Worm (Caenorhabditis elegans) whole organism, L4 larva: ENCODE results near the gene srx-119.

Experiments
- D1046.2 ChIP-seq: fragments of 200-800 bp; sonication (Bioruptor generic); IDR thresholded peaks from 2 replicates; pipeline ENCODE4 v1.3.6; 2022; ENCODE audit warnings: missing genetic modification characterization, missing compliant biosample characterization
- T26A8.4 ChIP-seq: fragments of 200-800 bp; sonication (Bioruptor generic); IDR thresholded peaks from 2 replicates; pipeline ENCODE4 v1.3.6; 2022; ENCODE audit warnings: missing genetic modification characterization, missing compliant biosample characterization
- Y105C5A.15 ChIP-seq: fragments of 200-800 bp; sonication (Bioruptor generic); IDR thresholded peaks from 2 replicates; pipeline ENCODE4 v1.3.6; 2022; ENCODE audit warnings: missing genetic modification characterization, missing compliant biosample characterization
- Y75B8A.6 ChIP-seq: fragments of 200-800 bp; sonication (Bioruptor generic); IDR thresholded peaks from 2 replicates; pipeline ENCODE4 v1.3.6; 2022; ENCODE audit warnings: missing genetic modification reagents, missing genetic modification characterization, missing compliant biosample characterization
- ZK546.5 ChIP-seq, 2 experiments: sonication (generic microtip); optimal IDR thresholded peaks; 2 replicates each; lab custom pipeline; 2017; ENCODE audit warnings: missing biosample characterization in 2 of 2, missing genetic modification characterization in 2 of 2
- ama-1 ChIP-seq: fragments of 150-350 bp; optimal IDR thresholded peaks from 2 replicates; lab custom pipeline; 2014; ENCODE audit warnings: inconsistent platforms, mixed read lengths
- arid-1 ChIP-seq: fragments of 200-800 bp; sonication (Bioruptor generic); conservative IDR thresholded peaks from 2 replicates; pipeline ENCODE4 v1.3.6; 2022; ENCODE audit warnings: missing genetic modification reagents, missing genetic modification characterization, missing compliant biosample characterization
- attf-4 ChIP-seq: sonication (generic microtip); optimal IDR thresholded peaks from 3 replicates; lab custom pipeline; 2017; ENCODE audit warnings: missing biosample characterization, missing genetic modification characterization
- ceh-28 ChIP-seq: fragments of 150-350 bp; optimal IDR thresholded peaks from 2 replicates; lab custom pipeline; 2014; ENCODE audit warnings: missing biosample characterization, missing genetic modification reagents, missing genetic modification characterization
- ceh-44 ChIP-seq: fragments of 200-800 bp; sonication (Bioruptor generic); IDR thresholded peaks from 2 replicates; pipeline ENCODE4 v1.3.6; 2022; ENCODE audit warnings: missing genetic modification reagents, missing genetic modification characterization, missing compliant biosample characterization
- ceh-62 ChIP-seq: sonication (generic microtip); optimal IDR thresholded peaks from 2 replicates; lab custom pipeline; 2017; ENCODE audit warnings: missing biosample characterization, missing genetic modification characterization
- ces-1 ChIP-seq: fragments of 150-350 bp; sonication (generic microtip); optimal IDR thresholded peaks from 4 replicates; lab custom pipeline; 2014; ENCODE audit warnings: missing biosample characterization, missing genetic modification reagents, missing genetic modification characterization
- daf-12 ChIP-seq: fragments of 150-350 bp; optimal IDR thresholded peaks from 2 replicates; lab custom pipeline; 2014; ENCODE audit warnings: missing biosample characterization, missing genetic modification reagents, missing genetic modification characterization
- daf-19 ChIP-seq: fragments of 200-800 bp; sonication (Bioruptor generic); conservative IDR thresholded peaks from 2 replicates; pipeline ENCODE4 v1.3.6; 2022; ENCODE audit warnings: missing genetic modification characterization, missing compliant biosample characterization
- dmd-9 ChIP-seq: fragments of 200-800 bp; sonication (Bioruptor generic); IDR thresholded peaks from 2 replicates; pipeline ENCODE4 v1.3.6; 2022; ENCODE audit warnings: missing genetic modification reagents, missing genetic modification characterization, missing compliant biosample characterization
- fos-1 ChIP-seq: fragments of 150-350 bp; optimal IDR thresholded peaks from 2 replicates; lab custom pipeline; 2014; ENCODE audit warnings: missing biosample characterization, missing genetic modification characterization
- gei-8 ChIP-seq: fragments of 200-800 bp; sonication (Bioruptor generic); optimal IDR thresholded peaks from 2 replicates; lab custom pipeline; 2018; ENCODE audit warnings: mild to moderate bottlenecking, missing genetic modification characterization, missing compliant biosample characterization
- hlh-11 ChIP-seq: fragments of 200-800 bp; sonication (Bioruptor generic); optimal IDR thresholded peaks from 2 replicates; lab custom pipeline; 2018; ENCODE audit warnings: mild to moderate bottlenecking, missing genetic modification characterization, missing compliant biosample characterization
- hlh-30 ChIP-seq: sonication (generic microtip); optimal IDR thresholded peaks from 2 replicates; lab custom pipeline; 2017; ENCODE audit warnings: antibody characterized with exemption, mild to moderate bottlenecking, missing genetic modification characterization, missing compliant biosample characterization; ENCODE audit not compliant: insufficient read depth
- hmg-1.1 ChIP-seq: fragments of 200-800 bp; sonication (Bioruptor generic); IDR thresholded peaks from 2 replicates; pipeline ENCODE4 v1.3.6; 2022; ENCODE audit warnings: missing genetic modification reagents, missing genetic modification characterization, missing compliant biosample characterization
- jun-1 ChIP-seq: fragments of 150-350 bp; optimal IDR thresholded peaks from 2 replicates; lab custom pipeline; 2014; ENCODE audit warnings: missing biosample characterization, missing genetic modification reagents, missing genetic modification characterization
- lin-13 ChIP-seq: fragments of 150-350 bp; optimal IDR thresholded peaks from 2 replicates; lab custom pipeline; 2014; ENCODE audit warnings: missing biosample characterization, missing genetic modification reagents, missing genetic modification characterization
- lsy-2 ChIP-seq, 2 experiments: fragments of 150-350 bp in 1 of 2; sonication (generic microtip) in 1 of 2; optimal IDR thresholded peaks; 2 replicates each; lab custom pipeline; 2014 to 2017; ENCODE audit warnings: missing biosample characterization in 2 of 2, missing genetic modification characterization in 2 of 2
- madf-5 ChIP-seq, 2 experiments: fragments of 200-800 bp; sonication (Bioruptor generic); IDR thresholded peaks; 2 replicates each; pipeline ENCODE4 v1.3.6; 2022; ENCODE audit warnings: missing compliant biosample characterization in 2 of 2, missing genetic modification characterization in 2 of 2
- mdt-29 ChIP-seq: fragments of 200-800 bp; sonication (Bioruptor generic); IDR thresholded peaks from 2 replicates; pipeline ENCODE4 v1.3.6; 2022; ENCODE audit warnings: missing genetic modification reagents, missing genetic modification characterization, missing compliant biosample characterization
- nhr-11 ChIP-seq: fragments of 150-350 bp; optimal IDR thresholded peaks from 2 replicates; lab custom pipeline; 2014; ENCODE audit warnings: missing biosample characterization, missing genetic modification characterization
- nhr-25 ChIP-seq: sonication (generic microtip); optimal IDR thresholded peaks from 2 replicates; lab custom pipeline; 2017; ENCODE audit warnings: missing genetic modification characterization, mild to moderate bottlenecking, missing compliant biosample characterization, antibody characterized with exemption, moderate library complexity, borderline replicate concordance; ENCODE audit not compliant: insufficient read depth
- nhr-28 ChIP-seq: fragments of 150-350 bp; optimal IDR thresholded peaks from 2 replicates; lab custom pipeline; 2014; ENCODE audit warnings: missing biosample characterization, missing genetic modification characterization
- nhr-41 ChIP-seq: fragments of 200-800 bp; sonication (Bioruptor generic); IDR thresholded peaks from 2 replicates; pipeline ENCODE4 v1.3.6; 2022; ENCODE audit warnings: missing genetic modification reagents, missing genetic modification characterization, missing compliant biosample characterization
- nhr-42 ChIP-seq: fragments of 200-800 bp; sonication (Bioruptor generic); IDR thresholded peaks from 2 replicates; pipeline ENCODE4 v1.3.6; 2022; ENCODE audit warnings: missing genetic modification characterization, missing compliant biosample characterization
- nhr-48 ChIP-seq: sonication (generic microtip); optimal IDR thresholded peaks from 2 replicates; lab custom pipeline; 2016; ENCODE audit warnings: mild to moderate bottlenecking, missing genetic modification characterization, missing compliant biosample characterization
- nhr-6 ChIP-seq: fragments of 150-350 bp; optimal IDR thresholded peaks from 2 replicates; lab custom pipeline; 2014; ENCODE audit warnings: missing biosample characterization, missing genetic modification characterization
- nhr-77 ChIP-seq: fragments of 150-350 bp; optimal IDR thresholded peaks from 2 replicates; lab custom pipeline; 2014; ENCODE audit warnings: missing biosample characterization, missing genetic modification characterization
- pha-4 ChIP-seq, 2 experiments: fragments of 150-350 bp in 1 of 2; fragments of 200-800 bp in 1 of 2; sonication (Bioruptor generic) in 1 of 2; IDR thresholded peaks in 1 of 2; optimal IDR thresholded peaks in 1 of 2; 2 replicates each; pipeline versions ENCODE4 v1.3.6 to Lab custom; 2014 to 2022; ENCODE audit warnings: missing genetic modification characterization in 2 of 2, missing genetic modification reagents in 2 of 2, missing biosample characterization in 1 of 2, missing compliant biosample characterization in 1 of 2
- php-3 ChIP-seq: fragments of 200-800 bp; sonication (Bioruptor generic); IDR thresholded peaks from 2 replicates; pipeline ENCODE4 v1.3.6; 2022; ENCODE audit warnings: missing genetic modification reagents, missing genetic modification characterization, missing compliant biosample characterization
- pqm-1 ChIP-seq: sonication (generic microtip); optimal IDR thresholded peaks from 2 replicates; lab custom pipeline; 2017; ENCODE audit warnings: missing biosample characterization, missing genetic modification characterization
- saeg-2 ChIP-seq: fragments of 200-800 bp; sonication (Bioruptor generic); IDR thresholded peaks from 2 replicates; pipeline ENCODE4 v1.3.6; 2022; ENCODE audit warnings: missing genetic modification reagents, missing genetic modification characterization, missing compliant biosample characterization
- sdz-12 ChIP-seq: fragments of 200-800 bp; sonication (Bioruptor generic); optimal IDR thresholded peaks from 2 replicates; lab custom pipeline; 2018; ENCODE audit warnings: mild to moderate bottlenecking, missing genetic modification characterization, missing compliant biosample characterization
- set-16 ChIP-seq: fragments of 200-800 bp; sonication (Bioruptor generic); IDR thresholded peaks from 2 replicates; pipeline ENCODE4 v1.3.6; 2022; ENCODE audit warnings: missing genetic modification reagents, missing genetic modification characterization, missing compliant biosample characterization
- skn-1 ChIP-seq: fragments of 150-350 bp; optimal IDR thresholded peaks from 2 replicates; lab custom pipeline; 2014; ENCODE audit warnings: missing biosample characterization, missing genetic modification characterization
- snpc-1.2 ChIP-seq: fragments of 200-800 bp; sonication (Bioruptor generic); IDR thresholded peaks from 2 replicates; pipeline ENCODE4 v1.3.6; 2022; ENCODE audit warnings: missing genetic modification reagents, missing genetic modification characterization, missing compliant biosample characterization
- spr-1 ChIP-seq: sonication (generic microtip); optimal IDR thresholded peaks from 2 replicates; lab custom pipeline; 2016; ENCODE audit warnings: mild to moderate bottlenecking, missing genetic modification characterization, missing compliant biosample characterization
- zfp-3 ChIP-seq: fragments of 200-800 bp; sonication (Bioruptor generic); conservative IDR thresholded peaks from 2 replicates; pipeline ENCODE4 v1.3.6; 2022; ENCODE audit warnings: missing genetic modification reagents, missing genetic modification characterization, missing compliant biosample characterization
- zip-11 ChIP-seq: fragments of 200-800 bp; sonication (Bioruptor generic); IDR thresholded peaks from 2 replicates; pipeline ENCODE4 v1.3.6; 2022; ENCODE audit warnings: missing genetic modification characterization, missing compliant biosample characterization
- ztf-11 ChIP-seq: fragments of 150-350 bp; optimal IDR thresholded peaks from 2 replicates; lab custom pipeline; 2014; ENCODE audit warnings: missing biosample characterization, missing genetic modification characterization

Gene srx-119

ce11 chrII:12491936-12492335 is 36.1 kb upstream of the srx-119 start, which contains the start of gene srz-6:
srz-6 (plus strand) TSS chrII:12492236.
- no peak for TF ChIP-seq attf-4
- no peak for TF ChIP-seq nhr-48 (tag; lab: Kevin White, UChicago)

ce11 chrII:12494067-12494477 is 34.0 kb upstream of the srx-119 start:
- peak; percentile 98 for TF ChIP-seq set-16 (GFP tag; lab: Robert Waterston, UW)
- 0 out of 2 replicates have a peak, but pooled peaks have one; percentile 49 for TF ChIP-seq pha-4 (GFP tag; IDR thresholded peaks at IDR 0.05; lab: Robert Waterston, UW)
- TF ChIP-seq pha-4 (tag; optimal IDR thresholded peaks at IDR 0.05; lab: Kevin White, UChicago): no peak
- TF ChIP-seq sdz-12 (GFP tag; lab: Kevin White, UChicago): no peak

- peak; percentile 56 for TF ChIP-seq nhr-11 (tag; lab: Kevin White, UChicago)
- no peak for TF ChIP-seq daf-19 (GFP tag; lab: Robert Waterston, UW)
- no peak for TF ChIP-seq fos-1 (tag; lab: Kevin White, UChicago)
- peak; percentile 66 for TF ChIP-seq hlh-11
- no peak for TF ChIP-seq ztf-11 (tag; lab: Kevin White, UChicago)
- 0 out of 2 replicates have a peak, but pooled peaks have one; percentile 53 for TF ChIP-seq zip-11
- peak; percentile 89 to 90; a peak in 3 of 4 replicates for TF ChIP-seq madf-5 (GFP tag; IDR thresholded peaks at IDR 0.05; lab: Robert Waterston, UW)
- TF ChIP-seq nhr-28 (tag; lab: Kevin White, UChicago): peak; percentile 48
- peak; percentile 73; the same call in 1 of the 2 replicates for TF ChIP-seq Y75B8A.6 (GFP tag; lab: Robert Waterston, UW)
- peak; percentile 48 for TF ChIP-seq nhr-6 (tag; lab: Kevin White, UChicago)
- no peak for TF ChIP-seq ZK546.5 (tag; optimal IDR thresholded peaks at IDR 0.05; lab: Kevin White, UChicago)
- TF ChIP-seq attf-4: no peak
- TF ChIP-seq ces-1: no peak
- TF ChIP-seq dmd-9 (GFP tag; lab: Robert Waterston, UW): peak; percentile 87
- TF ChIP-seq snpc-1.2 (GFP tag; lab: Robert Waterston, UW): peak; percentile 88
- TF ChIP-seq nhr-77: peak; percentile 60
- TF ChIP-seq nhr-42: peak; percentile 78; the same call in 1 of the 2 replicates
- TF ChIP-seq nhr-25 (tag; lab: Kevin White, UChicago): no peak
- no peak for TF ChIP-seq skn-1
- peak; percentile 67 for TF ChIP-seq nhr-48 (tag; lab: Kevin White, UChicago)
- TF ChIP-seq arid-1 (GFP tag; lab: Robert Waterston, UW): peak; percentile 91
- TF ChIP-seq sdz-12 (GFP tag; lab: Kevin White, UChicago): no peak
- peak; percentile 65 for TF ChIP-seq hlh-30 (tag; lab: Kevin White, UChicago)
- peak; percentile 90; the same call in 1 of the 2 replicates for TF ChIP-seq Y105C5A.15
- peak; percentile 84 for TF ChIP-seq php-3 (GFP tag; lab: Robert Waterston, UW)
- peak; percentile 92 for TF ChIP-seq ceh-44 (GFP tag; lab: Robert Waterston, UW)
- TF ChIP-seq spr-1 (tag; lab: Kevin White, UChicago): peak; percentile 79
- TF ChIP-seq gei-8: peak; percentile 76
- no peak for TF ChIP-seq jun-1 (tag; lab: Kevin White, UChicago)
- TF ChIP-seq D1046.2: peak; percentile 91
- TF ChIP-seq ceh-28 (tag; lab: Kevin White, UChicago): no peak
- TF ChIP-seq lsy-2 (tag; optimal IDR thresholded peaks at IDR 0.05; lab: Kevin White, UChicago): no peak
- peak; percentile 74 for TF ChIP-seq lin-13 (GFP tag; lab: Kevin White, UChicago)
- no peak for TF ChIP-seq ceh-62 (tag; lab: Kevin White, UChicago)
- TF ChIP-seq hmg-1.1 (GFP tag; lab: Robert Waterston, UW): peak; percentile 98
- TF ChIP-seq ama-1: no peak
- TF ChIP-seq daf-12 (tag; lab: Kevin White, UChicago): no peak
- TF ChIP-seq saeg-2 (GFP tag; lab: Robert Waterston, UW): peak; percentile 57; the same call in 1 of the 2 replicates
- peak; percentile 73 for TF ChIP-seq zfp-3
- no peak for TF ChIP-seq pqm-1 (tag; lab: Kevin White, UChicago)
- TF ChIP-seq T26A8.4 (GFP tag; lab: Robert Waterston, UW): peak; percentile 92
- TF ChIP-seq nhr-41 (GFP tag; lab: Robert Waterston, UW): peak; percentile 94
- peak; percentile 79 for TF ChIP-seq mdt-29
Measured at ce11 chrII:12494556-12495131, 33.4 kb upstream of the srx-119 start, which contains the start of gene col-85. col-85 (minus strand) TSS chrII:12495095.
